Fruit fly (Drosophila melanogaster) whole organism, embryonic: ENCODE results near the gene Muc96D.
A peak's percentile ranks its signal among the peaks of the same experiment; 100 is the strongest.

ENCODE experiments used
- Ada2b ChIP-seq: fragments of 200-800 bp; sonication (Bioruptor generic); IDR thresholded peaks from 2 replicates; pipeline ENCODE4 v1.3.6; 2022; ENCODE audit warnings: missing biosample characterization, missing genetic modification characterization
- CG10979 ChIP-seq: fragments of 200-800 bp; sonication (Bioruptor generic); optimal IDR thresholded peaks from 2 replicates; lab custom pipeline; 2018; ENCODE audit warnings: missing biosample characterization, mild to moderate bottlenecking, missing genetic modification characterization, moderate library complexity
- CG12744 ChIP-seq: fragments of 200-800 bp; sonication (Bioruptor generic); optimal IDR thresholded peaks from 2 replicates; lab custom pipeline; 2016; ENCODE audit warnings: missing biosample characterization, missing genetic modification characterization
- CG14050 ChIP-seq: fragments of 200-800 bp; sonication (Bioruptor generic); IDR thresholded peaks from 3 replicates; pipeline ENCODE4 v1.3.6; 2022; ENCODE audit warnings: missing biosample characterization, missing genetic modification characterization
- CG14441 ChIP-seq: fragments of 200-800 bp; sonication (Bioruptor generic); IDR thresholded peaks from 2 replicates; pipeline ENCODE4 v1.3.6; 2022; ENCODE audit warnings: missing biosample characterization, missing genetic modification characterization
- CG14710 ChIP-seq: fragments of 200-800 bp; sonication (Bioruptor generic); optimal IDR thresholded peaks from 3 replicates; lab custom pipeline; 2019; ENCODE audit warnings: missing biosample characterization, mild to moderate bottlenecking, missing genetic modification characterization, moderate library complexity
- CG15696 ChIP-seq: fragments of 200-800 bp; sonication (Bioruptor generic); optimal IDR thresholded peaks from 2 replicates; lab custom pipeline; 2019; ENCODE audit warnings: missing biosample characterization, mild to moderate bottlenecking, missing genetic modification characterization, moderate library complexity
- CG1603 ChIP-seq: fragments of 200-800 bp; sonication (Bioruptor generic); optimal IDR thresholded peaks from 2 replicates; lab custom pipeline; 2019; ENCODE audit warnings: missing biosample characterization, mild to moderate bottlenecking, missing genetic modification characterization, moderate library complexity
- CG17802 ChIP-seq: fragments of 200-800 bp; sonication (Bioruptor generic); optimal IDR thresholded peaks from 2 replicates; lab custom pipeline; 2018; ENCODE audit warnings: missing biosample characterization, mild to moderate bottlenecking, missing genetic modification characterization, moderate library complexity
- CG1792 ChIP-seq: fragments of 200-800 bp; sonication (Bioruptor generic); optimal IDR thresholded peaks from 2 replicates; lab custom pipeline; 2016; ENCODE audit warnings: missing biosample characterization, missing genetic modification characterization
- CG2129 ChIP-seq: fragments of 200-800 bp; sonication (Bioruptor generic); IDR thresholded peaks from 2 replicates; pipeline ENCODE4 v1.3.6; 2022; ENCODE audit warnings: missing biosample characterization, missing genetic modification characterization; ENCODE audit not compliant: partially characterized antibody
- CG2202 ChIP-seq: fragments of 200-800 bp; sonication (Bioruptor generic); optimal IDR thresholded peaks from 2 replicates; lab custom pipeline; 2018; ENCODE audit warnings: missing biosample characterization, mild to moderate bottlenecking, missing genetic modification characterization
- CG2875 ChIP-seq: fragments of 200-800 bp; sonication (Bioruptor generic); optimal IDR thresholded peaks from 2 replicates; lab custom pipeline; 2017; ENCODE audit warnings: missing biosample characterization, mild to moderate bottlenecking, missing genetic modification characterization, missing genetic modification reagents
- CG30431 ChIP-seq: fragments of 200-800 bp; sonication (Bioruptor generic); optimal IDR thresholded peaks from 2 replicates; lab custom pipeline; 2017; ENCODE audit warnings: missing biosample characterization, missing genetic modification characterization
- CG3726 ChIP-seq: fragments of 200-800 bp; sonication (Bioruptor generic); IDR thresholded peaks from 3 replicates; pipeline ENCODE4, ENCODE4 v1.3.6; 2022; ENCODE audit warnings: missing biosample characterization, missing genetic modification characterization
- CG3847 ChIP-seq: fragments of 200-800 bp; sonication (Bioruptor generic); IDR thresholded peaks from 2 replicates; pipeline ENCODE4 v1.3.6; 2022; ENCODE audit warnings: missing biosample characterization, missing genetic modification characterization
- CG4282 ChIP-seq: fragments of 200-800 bp; sonication (Bioruptor generic); optimal IDR thresholded peaks from 2 replicates; lab custom pipeline; 2016; ENCODE audit warnings: missing biosample characterization, missing genetic modification characterization
- CG4820 ChIP-seq: fragments of 200-800 bp; sonication (Bioruptor generic); optimal IDR thresholded peaks from 3 replicates; lab custom pipeline; 2016; ENCODE audit warnings: missing biosample characterization, missing genetic modification characterization
- CG6813 ChIP-seq: fragments of 200-800 bp; sonication (Bioruptor generic); optimal IDR thresholded peaks from 2 replicates; lab custom pipeline; 2017; ENCODE audit warnings: missing biosample characterization, missing genetic modification characterization, mild to moderate bottlenecking, moderate library complexity, missing genetic modification reagents
- CG7839 ChIP-seq: fragments of 200-800 bp; sonication (Bioruptor generic); optimal IDR thresholded peaks from 3 replicates; lab custom pipeline; 2018; ENCODE audit warnings: missing biosample characterization, mild to moderate bottlenecking, missing genetic modification characterization, moderate library complexity
- CG8765 ChIP-seq: fragments of 200-800 bp; sonication (Bioruptor generic); IDR thresholded peaks from 2 replicates; pipeline ENCODE4 v1.3.6; 2022; ENCODE audit warnings: missing biosample characterization, missing genetic modification characterization
- CrebB ChIP-seq: fragments of 200-800 bp; sonication (Bioruptor generic); optimal IDR thresholded peaks from 3 replicates; lab custom pipeline; 2018; ENCODE audit warnings: missing biosample characterization, mild to moderate bottlenecking, missing genetic modification characterization
- Dip3 ChIP-seq: fragments of 200-800 bp; sonication (Bioruptor generic); optimal IDR thresholded peaks from 3 replicates; lab custom pipeline; 2016; ENCODE audit warnings: missing biosample characterization, missing genetic modification characterization
- Elba2 ChIP-seq: fragments of 200-800 bp; sonication (Bioruptor generic); optimal IDR thresholded peaks from 3 replicates; lab custom pipeline; 2016; ENCODE audit warnings: missing biosample characterization, missing genetic modification characterization
- Hr78 ChIP-seq, 2 experiments: fragments of 200-800 bp in 1 of 2; fragments of >200 bp in 1 of 2; sonication (Bioruptor generic) in 1 of 2; optimal IDR thresholded peaks; 2 replicates each; lab custom pipeline; 2017 to 2019; ENCODE audit warnings: missing biosample characterization in 2 of 2, missing genetic modification characterization in 2 of 2, mild to moderate bottlenecking in 1 of 2, moderate library complexity in 1 of 2
- Lpt ChIP-seq: fragments of >200 bp; optimal IDR thresholded peaks from 2 replicates; lab custom pipeline; 2018; ENCODE audit warnings: missing biosample characterization, missing genetic modification characterization
- MTF-1 ChIP-seq: fragments of 200-800 bp; sonication (Bioruptor generic); optimal IDR thresholded peaks from 2 replicates; lab custom pipeline; 2018; ENCODE audit warnings: missing biosample characterization, mild to moderate bottlenecking, missing genetic modification characterization, borderline replicate concordance
- NC2α ChIP-seq: fragments of 200-800 bp; sonication (Bioruptor generic); optimal IDR thresholded peaks from 2 replicates; lab custom pipeline; 2016; ENCODE audit warnings: missing biosample characterization, missing genetic modification characterization
- Neu2 ChIP-seq: fragments of 200-800 bp; sonication (Bioruptor generic); optimal IDR thresholded peaks from 3 replicates; lab custom pipeline; 2016; ENCODE audit warnings: missing biosample characterization, missing genetic modification characterization, borderline replicate concordance
- Nf-YC ChIP-seq: fragments of 200-800 bp; optimal IDR thresholded peaks from 3 replicates; lab custom pipeline; 2019; ENCODE audit warnings: missing biosample characterization, mild to moderate bottlenecking, missing genetic modification characterization, moderate library complexity
- Poxn ChIP-seq: fragments of 200-800 bp; sonication (Bioruptor generic); IDR thresholded peaks from 2 replicates; pipeline ENCODE4 v1.3.6; 2022; ENCODE audit warnings: missing biosample characterization, missing genetic modification characterization
- Tbp ChIP-seq: fragments of >200 bp; optimal IDR thresholded peaks from 2 replicates; lab custom pipeline; 2018; ENCODE audit warnings: missing biosample characterization, missing genetic modification characterization
- Trl ChIP-seq, 3 experiments: fragments of >200 bp in 2 of 3; fragments of 200-800 bp in 1 of 3; sonication (Bioruptor generic) in 1 of 3; optimal IDR thresholded peaks; 2 replicates in 1 of 3; 3 replicates in 2 of 3; lab custom pipeline; 2016 to 2017; ENCODE audit warnings: missing biosample characterization in 1 of 3, missing genetic modification characterization in 1 of 3
- cg ChIP-seq: fragments of 200-800 bp; sonication (Bioruptor generic); optimal IDR thresholded peaks from 3 replicates; lab custom pipeline; 2019; ENCODE audit warnings: missing biosample characterization, mild to moderate bottlenecking, missing genetic modification characterization, moderate library complexity
- eyg ChIP-seq: fragments of 200-800 bp; sonication (Bioruptor generic); optimal IDR thresholded peaks from 3 replicates; lab custom pipeline; 2016; ENCODE audit warnings: missing biosample characterization, missing genetic modification characterization
- fd3F ChIP-seq: fragments of 200-800 bp; sonication (Bioruptor generic); optimal IDR thresholded peaks from 2 replicates; lab custom pipeline; 2018; ENCODE audit warnings: missing biosample characterization, mild to moderate bottlenecking, missing genetic modification characterization, moderate library complexity
- hth ChIP-seq: fragments of >200 bp; optimal IDR thresholded peaks from 2 replicates; lab custom pipeline; 2017; ENCODE audit warnings: inconsistent platforms
- jing ChIP-seq: fragments of 200-800 bp; sonication (Bioruptor generic); optimal IDR thresholded peaks from 2 replicates; lab custom pipeline; 2018; ENCODE audit warnings: missing biosample characterization, mild to moderate bottlenecking, missing genetic modification characterization
- jumu ChIP-seq: fragments of 200-800 bp; sonication (Bioruptor generic); optimal IDR thresholded peaks from 3 replicates; lab custom pipeline; 2016; ENCODE audit warnings: missing biosample characterization, missing genetic modification characterization
- lbe ChIP-seq: fragments of 200-800 bp; sonication (Bioruptor generic); optimal IDR thresholded peaks from 2 replicates; lab custom pipeline; 2016; ENCODE audit warnings: missing biosample characterization, mild to moderate bottlenecking, missing genetic modification characterization
- nerfin-1 ChIP-seq: fragments of 200-800 bp; sonication (Bioruptor generic); optimal IDR thresholded peaks from 3 replicates; lab custom pipeline; 2019; ENCODE audit warnings: missing biosample characterization, mild to moderate bottlenecking, missing genetic modification characterization, moderate library complexity
- onecut ChIP-seq: fragments of 200-800 bp; sonication (Bioruptor generic); IDR thresholded peaks from 2 replicates; pipeline ENCODE4 v1.3.6; 2022; ENCODE audit warnings: missing biosample characterization, missing genetic modification characterization
- pho ChIP-seq: fragments of 200-800 bp; sonication (Bioruptor generic); optimal IDR thresholded peaks from 2 replicates; lab custom pipeline; 2016; ENCODE audit warnings: missing biosample characterization, missing genetic modification characterization
- rib ChIP-seq: fragments of 200-800 bp; sonication (Bioruptor generic); IDR thresholded peaks from 2 replicates; pipeline ENCODE4 v1.3.6; 2022; ENCODE audit warnings: missing biosample characterization, missing genetic modification characterization
- shn ChIP-seq: fragments of 200-800 bp; sonication (Bioruptor generic); optimal IDR thresholded peaks from 3 replicates; lab custom pipeline; 2016; ENCODE audit warnings: missing biosample characterization, missing genetic modification characterization
- sob ChIP-seq: fragments of 200-800 bp; sonication (Bioruptor generic); IDR thresholded peaks from 2 replicates; pipeline ENCODE4 v1.3.6; 2022; ENCODE audit warnings: missing biosample characterization, missing genetic modification characterization
- toy ChIP-seq: fragments of 200-800 bp; sonication (Bioruptor generic); IDR thresholded peaks from 2 replicates; pipeline ENCODE4 v1.3.6; 2022; ENCODE audit warnings: missing biosample characterization, missing genetic modification characterization
- ttk ChIP-seq: fragments of 200-800 bp; sonication (Bioruptor generic); IDR thresholded peaks from 2 replicates; pipeline ENCODE4 v2.1.2; 2022; ENCODE audit warnings: missing biosample characterization, missing genetic modification characterization
- yki ChIP-seq: fragments of >200 bp; optimal IDR thresholded peaks from 3 replicates; lab custom pipeline; 2018

Gene Muc96D

dm6 chr3R:25445546-25446400 lies 45.3 kb upstream of the Muc96D start (continued):
- peak; percentile 33 for TF ChIP-seq CG1792 (GFP tag; lab: Kevin White, UChicago)
- TF ChIP-seq cg (GFP tag; lab: Kevin White, UChicago), result no peak
- TF ChIP-seq CG2875 (GFP tag; lab: Kevin White, UChicago), result peak; percentile 84
- TF ChIP-seq CG14441 (GFP tag; lab: Robert Waterston, UW), result peak; percentile 61
- TF ChIP-seq CG7839, result peak; percentile 69
- peak; percentile 38 for TF ChIP-seq MTF-1
- peak; percentile 72 for TF ChIP-seq CG14710
- TF ChIP-seq CG17802, result peak; percentile 36
- TF ChIP-seq ttk, result 0 out of 2 replicates have a peak, but pooled peaks have one; percentile 69
- TF ChIP-seq nerfin-1 (tag; lab: Kevin White, UChicago), result peak; percentile 41
- no peak for TF ChIP-seq rib (GFP tag; lab: Robert Waterston, UW)
- peak; percentile 7 for TF ChIP-seq onecut (GFP tag; lab: Robert Waterston, UW)
- no peak for TF ChIP-seq Hr78 (GFP tag; optimal IDR thresholded peaks at IDR 0.05; lab: Kevin White, UChicago)
- TF ChIP-seq CG6813 (GFP tag; lab: Kevin White, UChicago), result peak; percentile 66
- TF ChIP-seq CG3847 (GFP tag; lab: Robert Waterston, UW), result no peak
- TF ChIP-seq Ada2b, result peak; percentile 34; the same call in 1 of the 2 replicates
- TF ChIP-seq yki (lab: Kevin White, UChicago), result no peak
- TF ChIP-seq CG10979 (tag; lab: Kevin White, UChicago), result peak; percentile 88
- TF ChIP-seq lbe (GFP tag; lab: Kevin White, UChicago), result peak; percentile 19
- TF ChIP-seq CG4820 (GFP tag; lab: Kevin White, UChicago), result peak; percentile 68
- no peak for TF ChIP-seq NC2α (GFP tag; lab: Kevin White, UChicago)
- TF ChIP-seq CG30431, result peak; percentile 72
- no peak for TF ChIP-seq hth (lab: Kevin White, UChicago)
- TF ChIP-seq CG2129 (GFP tag; lab: Robert Waterston, UW), result no peak
- TF ChIP-seq Poxn (GFP tag; lab: Robert Waterston, UW), result no peak
- TF ChIP-seq Nf-YC, result no peak
- peak; percentile 78 for TF ChIP-seq CG2202 (tag; lab: Kevin White, UChicago)
- peak; percentile 35; the same call in 1 of the 2 replicates for TF ChIP-seq CG8765 (GFP tag; lab: Robert Waterston, UW)
- TF ChIP-seq CrebB (tag; lab: Kevin White, UChicago), result no peak
- TF ChIP-seq Tbp (GFP tag; lab: Kevin White, UChicago), result no peak
- peak; percentile 45 for TF ChIP-seq shn (GFP tag; lab: Kevin White, UChicago)
- TF ChIP-seq Elba2, result no peak
- TF ChIP-seq Lpt (GFP tag; lab: Kevin White, UChicago), result no peak
- peak; percentile 79 for TF ChIP-seq CG1603 (tag; lab: Kevin White, UChicago)
- TF ChIP-seq jumu, result peak; percentile 72
- no peak for TF ChIP-seq sob
- TF ChIP-seq CG12744 (GFP tag; lab: Kevin White, UChicago), result no peak
- peak; percentile 70; the same call in 2 of the 3 replicates for TF ChIP-seq CG3726
- TF ChIP-seq Trl (optimal IDR thresholded peaks at IDR 0.05; lab: Kevin White, UChicago), result no peak
- TF ChIP-seq Trl (GFP tag; optimal IDR thresholded peaks at IDR 0.05; lab: Kevin White, UChicago), result peak; percentile 21
- TF ChIP-seq pho (GFP tag; lab: Kevin White, UChicago), result no peak
- TF ChIP-seq eyg (GFP tag; lab: Kevin White, UChicago), result peak; percentile 4
- peak; percentile 68 for TF ChIP-seq jing
- peak; percentile 70 for TF ChIP-seq CG15696 (tag; lab: Kevin White, UChicago)
- no peak for TF ChIP-seq toy (GFP tag; lab: Robert Waterston, UW)
- no peak for TF ChIP-seq Dip3
- peak; percentile 62 for TF ChIP-seq CG14050 (GFP tag; lab: Robert Waterston, UW)
- TF ChIP-seq CG4282 (GFP tag; lab: Kevin White, UChicago), result peak; percentile 82
- no peak for TF ChIP-seq fd3F (GFP tag; lab: Kevin White, UChicago)
- TF ChIP-seq Neu2, result no peak
